Worm (Caenorhabditis elegans) whole organism, L3 larva: Measurements from ENCODE around the gene clec-130.

ENCODE experiments used
- ceh-28 ChIP-seq: fragments of 150-350 bp; optimal IDR thresholded peaks from 2 replicates; lab custom pipeline; 2014; ENCODE audit warnings: missing biosample characterization, missing genetic modification reagents, missing genetic modification characterization
- ceh-9 ChIP-seq: sonication (generic microtip); optimal IDR thresholded peaks from 2 replicates; lab custom pipeline; 2018; ENCODE audit warnings: missing biosample characterization, missing genetic modification characterization
- daf-12 ChIP-seq: fragments of 150-350 bp; optimal IDR thresholded peaks from 2 replicates; lab custom pipeline; 2014; ENCODE audit warnings: missing biosample characterization, missing genetic modification reagents, missing genetic modification characterization
- lin-15B ChIP-seq: fragments of 150-350 bp; optimal IDR thresholded peaks from 2 replicates; lab custom pipeline; 2014; ENCODE audit warnings: missing biosample characterization, missing genetic modification characterization
- nhr-12 ChIP-seq: fragments of 150-350 bp; optimal IDR thresholded peaks from 2 replicates; lab custom pipeline; 2014; ENCODE audit warnings: missing biosample characterization, missing genetic modification characterization
- nhr-237 ChIP-seq: fragments of 150-350 bp; optimal IDR thresholded peaks from 2 replicates; lab custom pipeline; 2014; ENCODE audit warnings: missing biosample characterization, missing genetic modification characterization
- nhr-28 ChIP-seq: fragments of 150-350 bp; optimal IDR thresholded peaks from 2 replicates; lab custom pipeline; 2014; ENCODE audit warnings: missing biosample characterization, missing genetic modification characterization
- nhr-67 ChIP-seq: fragments of 150-350 bp; optimal IDR thresholded peaks from 2 replicates; lab custom pipeline; 2014; ENCODE audit warnings: missing biosample characterization, missing genetic modification characterization
- nhr-77 ChIP-seq: fragments of 150-350 bp; optimal IDR thresholded peaks from 2 replicates; lab custom pipeline; 2014; ENCODE audit warnings: missing biosample characterization, missing genetic modification characterization
- pha-4 ChIP-seq: fragments of 150-350 bp; optimal IDR thresholded peaks from 2 replicates; lab custom pipeline; 2014; ENCODE audit warnings: missing biosample characterization, missing genetic modification reagents, missing genetic modification characterization
- sea-2 ChIP-seq: fragments of 150-350 bp; sonication (generic microtip); optimal IDR thresholded peaks from 4 replicates; lab custom pipeline; 2014; ENCODE audit warnings: missing biosample characterization, missing genetic modification reagents, missing genetic modification characterization
- skn-1 ChIP-seq: fragments of 150-350 bp; optimal IDR thresholded peaks from 2 replicates; lab custom pipeline; 2014; ENCODE audit warnings: missing biosample characterization, missing genetic modification characterization

The clec-130 gene

ce11 chrII:3620862-3621261, 47.5 kb downstream of the clec-130 start:
- TF ChIP-seq nhr-12 (tag; lab: Kevin White, UChicago) (no peak), pha-4 (tag; lab: Kevin White, UChicago) (no peak), skn-1 (tag; lab: Kevin White, UChicago) (no peak), nhr-67 (no peak), nhr-237 (tag; lab: Kevin White, UChicago) (no peak), ceh-28 (tag; lab: Kevin White, UChicago) (no peak), sea-2 (GFP tag; lab: Kevin White, UChicago) (no peak)

ce11 chrII:3622014-3622413, 48.7 kb downstream of the clec-130 start, which contains the start of gene M151.7:
TSS of gene M151.7 (plus strand) at chrII:3622314.
- TF ChIP-seq nhr-77 (tag; lab: Kevin White, UChicago) (no peak), nhr-28 (tag; lab: Kevin White, UChicago) (no peak), daf-12 (tag; lab: Kevin White, UChicago) (no peak), lin-15B (tag; lab: Kevin White, UChicago) (no peak), skn-1 (tag; lab: Kevin White, UChicago) (no peak), pha-4 (tag; lab: Kevin White, UChicago) (no peak), ceh-9 (no peak)
- TF ChIP-seq, all 47 proteins: peak for 0
